Worm (Caenorhabditis elegans) whole organism, midembryonic: ENCODE results near the gene bath-36.

ENCODE experiments used
- T22C8.4 ChIP-seq: fragments of 200-800 bp; sonication (Bioruptor generic); IDR thresholded peaks from 2 replicates; pipeline ENCODE4 v1.3.6; 2022; ENCODE audit warnings: missing genetic modification characterization, missing compliant biosample characterization
- cog-1 ChIP-seq: sonication (generic microtip); optimal IDR thresholded peaks from 2 replicates; lab custom pipeline; 2016; ENCODE audit warnings: missing genetic modification characterization, missing compliant biosample characterization
- flt-1 ChIP-seq: fragments of 200-800 bp; sonication (Bioruptor generic); IDR thresholded peaks from 2 replicates; pipeline ENCODE4 v1.3.6; 2022; ENCODE audit warnings: missing genetic modification characterization, missing compliant biosample characterization
- klf-2 ChIP-seq: fragments of 200-800 bp; sonication (Bioruptor generic); conservative IDR thresholded peaks from 2 replicates; pipeline ENCODE4 v1.3.6; 2022; ENCODE audit warnings: missing genetic modification reagents, missing genetic modification characterization, missing compliant biosample characterization
- med-1 ChIP-seq: sonication (generic microtip); optimal IDR thresholded peaks from 2 replicates; lab custom pipeline; 2017; ENCODE audit warnings: missing genetic modification characterization, mild to moderate bottlenecking, missing compliant biosample characterization, antibody characterized with exemption, missing genetic modification reagents; ENCODE audit not compliant: insufficient read depth
- ref-1 ChIP-seq: fragments of 200-800 bp; sonication (Bioruptor generic); conservative IDR thresholded peaks from 2 replicates; pipeline ENCODE4 v1.3.6; 2022; ENCODE audit warnings: missing genetic modification reagents, missing genetic modification characterization, missing compliant biosample characterization
- tab-1 ChIP-seq: fragments of 200-800 bp; sonication (Bioruptor generic); IDR thresholded peaks from 2 replicates; pipeline ENCODE4 v1.3.6; 2022; ENCODE audit warnings: missing genetic modification characterization, missing compliant biosample characterization
- ztf-23 ChIP-seq: fragments of 200-800 bp; sonication (Bioruptor generic); IDR thresholded peaks from 2 replicates; pipeline ENCODE4 v1.3.6; 2022; ENCODE audit warnings: missing genetic modification reagents, missing genetic modification characterization, missing compliant biosample characterization
- ztf-29 ChIP-seq: fragments of 200-800 bp; sonication (Bioruptor generic); IDR thresholded peaks from 2 replicates; pipeline ENCODE4 v1.3.6; 2022; ENCODE audit warnings: missing genetic modification reagents, missing genetic modification characterization, missing compliant biosample characterization

The bath-36 gene

ce11 chrV:15184097-15185040, 3.3 kb upstream of the bath-36 start, which contains the start of gene Y75B12B.1:
Y75B12B.1 (plus strand) TSS chrV:15184699.
- TF ChIP-seq ztf-23 (no peak), ztf-29 (GFP tag; lab: Robert Waterston, UW) (no peak), flt-1 (GFP tag; lab: Robert Waterston, UW) (no peak), cog-1 (tag; lab: Kevin White, UChicago) (no peak), med-1 (GFP tag; lab: Kevin White, UChicago) (no peak), ref-1 (GFP tag; lab: Robert Waterston, UW) (no peak)

ce11 chrV:15186259-15186927, 1.3 kb upstream of the bath-36 start, which contains the start of gene Y75B12B.3:
Y75B12B.3 (minus strand) TSS chrV:15186279.
- no peak for TF ChIP-seq med-1 (GFP tag; lab: Kevin White, UChicago)
- TF ChIP-seq tab-1 (GFP tag; lab: Robert Waterston, UW): no peak
- no peak for TF ChIP-seq ztf-29 (GFP tag; lab: Robert Waterston, UW)
- no peak for TF ChIP-seq T22C8.4
- TF ChIP-seq cog-1 (tag; lab: Kevin White, UChicago): no peak
- no peak for TF ChIP-seq flt-1 (GFP tag; lab: Robert Waterston, UW)
- TF ChIP-seq klf-2 (GFP tag; lab: Robert Waterston, UW): no peak
- TF ChIP-seq ref-1 (GFP tag; lab: Robert Waterston, UW): no peak
- no peak for TF ChIP-seq ztf-23

ce11 chrV:15189567-15189966, 1.9 kb downstream of the bath-36 start, which contains the start of gene cyn-3:
cyn-3 (plus strand) TSS chrV:15189927.
- no peak for TF ChIP-seq ztf-29 (GFP tag; lab: Robert Waterston, UW)
- TF ChIP-seq T22C8.4: no peak

- TF ChIP-seq T22C8.4 (peak; percentile 89), cog-1 (tag; lab: Kevin White, UChicago) (peak; percentile 76), med-1 (GFP tag; lab: Kevin White, UChicago) (peak; percentile 51), ref-1 (GFP tag; lab: Robert Waterston, UW) (peak; percentile 78), ztf-23 (peak; percentile 88), flt-1 (GFP tag; lab: Robert Waterston, UW) (peak; percentile 96), tab-1 (GFP tag; lab: Robert Waterston, UW) (peak; percentile 95), klf-2 (GFP tag; lab: Robert Waterston, UW) (peak; percentile 80), ztf-29 (GFP tag; lab: Robert Waterston, UW) (peak; percentile 86)
Observed at ce11 chrV:15190903-15191302, 3.2 kb downstream of the bath-36 start, which contains the start of gene Y75B12B.11. Y75B12B.11 (plus strand) TSS chrV:15191296.

- TF ChIP-seq klf-2 (GFP tag; lab: Robert Waterston, UW): no peak
- no peak for TF ChIP-seq med-1 (GFP tag; lab: Kevin White, UChicago)
- no peak for TF ChIP-seq flt-1 (GFP tag; lab: Robert Waterston, UW)
- TF ChIP-seq ref-1 (GFP tag; lab: Robert Waterston, UW): no peak
- no peak for TF ChIP-seq ztf-29 (GFP tag; lab: Robert Waterston, UW)
- TF ChIP-seq ztf-23: no peak
- no peak for TF ChIP-seq cog-1 (tag; lab: Kevin White, UChicago)
- TF ChIP-seq tab-1 (GFP tag; lab: Robert Waterston, UW): no peak
- TF ChIP-seq T22C8.4: no peak
Observed at ce11 chrV:15191971-15192370, 4.3 kb downstream of the bath-36 start.

- TF ChIP-seq T22C8.4 (no peak), ztf-29 (GFP tag; lab: Robert Waterston, UW) (no peak), med-1 (GFP tag; lab: Kevin White, UChicago) (no peak), ref-1 (GFP tag; lab: Robert Waterston, UW) (no peak), cog-1 (tag; lab: Kevin White, UChicago) (no peak), ztf-23 (no peak), flt-1 (GFP tag; lab: Robert Waterston, UW) (no peak), tab-1 (GFP tag; lab: Robert Waterston, UW) (no peak)
Observed at ce11 chrV:15192377-15192776, 4.7 kb downstream of the bath-36 start, which contains the start of gene plc-2. plc-2 (plus strand) TSS chrV:15192572.

- TF ChIP-seq med-1 (GFP tag; lab: Kevin White, UChicago) (no peak), T22C8.4 (no peak), ztf-29 (GFP tag; lab: Robert Waterston, UW) (no peak), cog-1 (tag; lab: Kevin White, UChicago) (no peak), ref-1 (GFP tag; lab: Robert Waterston, UW) (no peak), tab-1 (GFP tag; lab: Robert Waterston, UW) (no peak), flt-1 (GFP tag; lab: Robert Waterston, UW) (no peak), klf-2 (GFP tag; lab: Robert Waterston, UW) (no peak), ztf-23 (no peak)
Observed at ce11 chrV:15193909-15194308, 6.2 kb downstream of the bath-36 start, which contains the start of gene Y75B12B.13. Y75B12B.13 (minus strand) TSS chrV:15194009.

ce11 chrV:15197955-15198354, 10.3 kb downstream of the bath-36 start, which contains the start of gene srw-1:
srw-1 (plus strand) TSS chrV:15198255.
- TF ChIP-seq ref-1 (GFP tag; lab: Robert Waterston, UW): no peak
- TF ChIP-seq tab-1 (GFP tag; lab: Robert Waterston, UW): no peak
- no peak for TF ChIP-seq flt-1 (GFP tag; lab: Robert Waterston, UW)
- TF ChIP-seq med-1 (GFP tag; lab: Kevin White, UChicago): no peak
- no peak for TF ChIP-seq T22C8.4
- TF ChIP-seq ztf-29 (GFP tag; lab: Robert Waterston, UW): no peak
- no peak for TF ChIP-seq cog-1 (tag; lab: Kevin White, UChicago)
- no peak for TF ChIP-seq ztf-23
- no peak for TF ChIP-seq klf-2 (GFP tag; lab: Robert Waterston, UW)
